Worm (Caenorhabditis elegans): ENCODE results near the gene egl-3.

DNA sequence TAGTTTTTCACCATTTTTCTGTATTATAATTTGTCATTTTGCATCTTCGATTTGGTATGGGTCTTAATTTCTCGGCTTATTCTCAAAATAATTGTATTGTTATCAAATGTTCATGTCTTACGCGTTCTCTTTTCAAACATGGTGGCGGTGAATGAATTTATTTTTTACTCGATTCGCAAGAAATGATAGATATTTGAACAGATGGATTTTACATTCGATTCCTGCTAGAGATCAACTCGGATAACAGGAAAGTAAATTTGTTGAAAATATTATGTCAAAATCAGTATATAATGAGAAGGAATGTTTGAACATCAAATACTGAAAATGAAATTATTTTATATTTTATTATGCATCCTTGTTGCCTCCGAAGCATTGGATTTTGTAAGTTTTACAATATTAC, 9.4 kb upstream of the egl-3 start, which contains the start of gene ZK856.4:
- TF ChIP-seq aly-2 (tag; optimal IDR thresholded peaks at IDR 0.05), result no peak
- TF ChIP-seq nhr-28 (tag; optimal IDR thresholded peaks at IDR 0.05), result no peak
- TF ChIP-seq pha-4 (tag; optimal IDR thresholded peaks at IDR 0.05), result no peak
- no peak for TF ChIP-seq egl-27 (tag; optimal IDR thresholded peaks at IDR 0.05)
- TF ChIP-seq pqm-1 (tag; optimal IDR thresholded peaks at IDR 0.05), result no peak
- TF ChIP-seq mml-1 (tag; optimal IDR thresholded peaks at IDR 0.05), result no peak
- no peak for TF ChIP-seq fos-1 (tag; optimal IDR thresholded peaks at IDR 0.05)
